Fruit fly (Drosophila melanogaster) whole organism, embryonic: ENCODE results near the gene Myo95E.
A peak's percentile ranks its signal among the peaks of the same experiment; 100 is the strongest.

Source experiments
- ATbp ChIP-seq: fragments of 200-800 bp; sonication (Bioruptor generic); optimal IDR thresholded peaks from 2 replicates; lab custom pipeline; 2017; ENCODE audit warnings: missing biosample characterization, mild to moderate bottlenecking, missing genetic modification characterization, missing genetic modification reagents
- CG10462 ChIP-seq: fragments of 200-800 bp; sonication (Bioruptor generic); optimal IDR thresholded peaks from 2 replicates; lab custom pipeline; 2016; ENCODE audit warnings: missing biosample characterization, missing genetic modification characterization
- CG10565 ChIP-seq: fragments of 200-800 bp; sonication (Bioruptor generic); optimal IDR thresholded peaks from 3 replicates; lab custom pipeline; 2016; ENCODE audit warnings: missing biosample characterization, mild to moderate bottlenecking, missing genetic modification characterization
- CG13624 ChIP-seq: fragments of 200-800 bp; sonication (Bioruptor generic); optimal IDR thresholded peaks from 2 replicates; lab custom pipeline; 2016; ENCODE audit warnings: missing biosample characterization, missing genetic modification characterization
- CG15073 ChIP-seq: fragments of 200-800 bp; sonication (Bioruptor generic); optimal IDR thresholded peaks from 2 replicates; lab custom pipeline; 2016; ENCODE audit warnings: missing biosample characterization, missing genetic modification characterization
- CG17829 ChIP-seq: fragments of 200-800 bp; optimal IDR thresholded peaks from 2 replicates; lab custom pipeline; 2019; ENCODE audit warnings: missing biosample characterization, mild to moderate bottlenecking, missing genetic modification characterization, moderate library complexity
- CG18262 ChIP-seq: fragments of 200-800 bp; optimal IDR thresholded peaks from 3 replicates; lab custom pipeline; 2019; ENCODE audit warnings: missing biosample characterization, mild to moderate bottlenecking, missing genetic modification characterization, moderate library complexity
- CG2875 ChIP-seq: fragments of 200-800 bp; sonication (Bioruptor generic); optimal IDR thresholded peaks from 2 replicates; lab custom pipeline; 2017; ENCODE audit warnings: missing biosample characterization, mild to moderate bottlenecking, missing genetic modification characterization, missing genetic modification reagents
- CG30020 ChIP-seq: fragments of 200-800 bp; optimal IDR thresholded peaks from 2 replicates; lab custom pipeline; 2019; ENCODE audit warnings: missing biosample characterization, mild to moderate bottlenecking, missing genetic modification characterization, moderate library complexity
- CG3726 ChIP-seq: fragments of 200-800 bp; sonication (Bioruptor generic); IDR thresholded peaks from 3 replicates; pipeline ENCODE4, ENCODE4 v1.3.6; 2022; ENCODE audit warnings: missing biosample characterization, missing genetic modification characterization
- CG4730 ChIP-seq: fragments of 200-800 bp; sonication (Bioruptor generic); IDR thresholded peaks from 2 replicates; pipeline ENCODE4 v1.3.6; 2022; ENCODE audit warnings: missing biosample characterization, missing genetic modification characterization
- CG4820 ChIP-seq: fragments of 200-800 bp; sonication (Bioruptor generic); optimal IDR thresholded peaks from 3 replicates; lab custom pipeline; 2016; ENCODE audit warnings: missing biosample characterization, missing genetic modification characterization
- CG7357 ChIP-seq: fragments of 200-800 bp; sonication (Bioruptor generic); IDR thresholded peaks from 3 replicates; pipeline ENCODE4 v1.3.6; 2022; ENCODE audit warnings: missing biosample characterization, missing genetic modification characterization
- CG7839 ChIP-seq: fragments of 200-800 bp; sonication (Bioruptor generic); optimal IDR thresholded peaks from 3 replicates; lab custom pipeline; 2018; ENCODE audit warnings: missing biosample characterization, mild to moderate bottlenecking, missing genetic modification characterization, moderate library complexity
- CG7928 ChIP-seq: fragments of 200-800 bp; sonication (Bioruptor generic); optimal IDR thresholded peaks from 2 replicates; lab custom pipeline; 2017; ENCODE audit warnings: missing biosample characterization, mild to moderate bottlenecking, missing genetic modification characterization
- CkIIα-i1 ChIP-seq: fragments of 200-800 bp; sonication (Bioruptor generic); IDR thresholded peaks from 2 replicates; pipeline ENCODE4 v1.3.6; 2022; ENCODE audit warnings: missing biosample characterization, missing genetic modification characterization
- Dad ChIP-seq: fragments of 200-800 bp; sonication (Bioruptor generic); optimal IDR thresholded peaks from 3 replicates; lab custom pipeline; 2016; ENCODE audit warnings: missing biosample characterization, missing genetic modification characterization
- Dfd ChIP-seq, 2 experiments: fragments of >200 bp; optimal IDR thresholded peaks; 2 replicates each; lab custom pipeline; 2017; ENCODE audit warnings: missing biosample characterization in 2 of 2, missing genetic modification characterization in 2 of 2
- Dip3 ChIP-seq: fragments of 200-800 bp; sonication (Bioruptor generic); optimal IDR thresholded peaks from 3 replicates; lab custom pipeline; 2016; ENCODE audit warnings: missing biosample characterization, missing genetic modification characterization
- Fer2 ChIP-seq: fragments of 200-800 bp; sonication (Bioruptor generic); optimal IDR thresholded peaks from 2 replicates; lab custom pipeline; 2018; ENCODE audit warnings: missing biosample characterization, mild to moderate bottlenecking, missing genetic modification characterization, moderate library complexity
- HmgZ ChIP-seq: fragments of 200-800 bp; sonication (Bioruptor generic); optimal IDR thresholded peaks from 2 replicates; lab custom pipeline; 2018; ENCODE audit warnings: missing biosample characterization, mild to moderate bottlenecking, missing genetic modification characterization
- Poxn ChIP-seq: fragments of 200-800 bp; sonication (Bioruptor generic); IDR thresholded peaks from 2 replicates; pipeline ENCODE4 v1.3.6; 2022; ENCODE audit warnings: missing biosample characterization, missing genetic modification characterization
- Sox102F ChIP-seq: fragments of 200-800 bp; sonication (Bioruptor generic); optimal IDR thresholded peaks from 2 replicates; lab custom pipeline; 2018; ENCODE audit warnings: missing biosample characterization, mild to moderate bottlenecking, missing genetic modification characterization, moderate library complexity
- Sry-β ChIP-seq: fragments of 200-800 bp; sonication (Bioruptor generic); optimal IDR thresholded peaks from 2 replicates; lab custom pipeline; 2018; ENCODE audit warnings: missing biosample characterization, mild to moderate bottlenecking, missing genetic modification characterization, moderate library complexity
- Sry-δ ChIP-seq: fragments of 200-800 bp; sonication (Bioruptor generic); optimal IDR thresholded peaks from 2 replicates; lab custom pipeline; 2016; ENCODE audit warnings: missing biosample characterization, missing genetic modification characterization
- Stat92E ChIP-seq, 3 experiments: fragments of >200 bp in 2 of 3; fragments of 200-800 bp in 1 of 3; sonication (Bioruptor generic) in 1 of 3; optimal IDR thresholded peaks; 2 replicates each; lab custom pipeline; 2017 to 2019; ENCODE audit warnings: missing biosample characterization in 3 of 3, missing genetic modification characterization in 3 of 3, mild to moderate bottlenecking in 1 of 3, moderate library complexity in 1 of 3
- Tbp ChIP-seq: fragments of >200 bp; optimal IDR thresholded peaks from 2 replicates; lab custom pipeline; 2018; ENCODE audit warnings: missing biosample characterization, missing genetic modification characterization
- ara ChIP-seq: fragments of 200-800 bp; sonication (Bioruptor generic); IDR thresholded peaks from 2 replicates; pipeline ENCODE4 v1.3.6; 2022; ENCODE audit warnings: missing biosample characterization, missing genetic modification characterization
- ase ChIP-seq: fragments of 200-800 bp; sonication (Bioruptor generic); IDR thresholded peaks from 3 replicates; pipeline ENCODE4 v1.3.6; 2022; ENCODE audit warnings: missing biosample characterization, missing genetic modification characterization
- cg ChIP-seq: fragments of 200-800 bp; sonication (Bioruptor generic); optimal IDR thresholded peaks from 3 replicates; lab custom pipeline; 2019; ENCODE audit warnings: missing biosample characterization, mild to moderate bottlenecking, missing genetic modification characterization, moderate library complexity
- chinmo ChIP-seq: fragments of 200-800 bp; sonication (Bioruptor generic); IDR thresholded peaks from 4 replicates; pipeline ENCODE4 v1.3.6; 2022; ENCODE audit warnings: missing biosample characterization, missing genetic modification characterization; ENCODE audit not compliant: partially characterized antibody
- ci ChIP-seq: fragments of 200-800 bp; sonication (Bioruptor generic); IDR thresholded peaks from 3 replicates; pipeline ENCODE4 v1.3.6; 2022; ENCODE audit warnings: missing biosample characterization, missing genetic modification characterization
- crp ChIP-seq, 2 experiments: fragments of 200-800 bp; sonication (Bioruptor generic); optimal IDR thresholded peaks; 2 replicates in 1 of 2; 3 replicates in 1 of 2; lab custom pipeline; 2017; ENCODE audit warnings: missing biosample characterization in 2 of 2, missing genetic modification characterization in 2 of 2, mild to moderate bottlenecking in 1 of 2, moderate library complexity in 1 of 2
- dysf ChIP-seq: fragments of 200-800 bp; sonication (Bioruptor generic); IDR thresholded peaks from 3 replicates; pipeline ENCODE4 v1.3.6; 2022; ENCODE audit warnings: missing biosample characterization, missing genetic modification characterization
- fd102C ChIP-seq: fragments of 200-800 bp; sonication (Bioruptor generic); optimal IDR thresholded peaks from 2 replicates; lab custom pipeline; 2018; ENCODE audit warnings: missing biosample characterization, mild to moderate bottlenecking, missing genetic modification characterization, moderate library complexity
- gem ChIP-seq: fragments of 200-800 bp; sonication (Bioruptor generic); optimal IDR thresholded peaks from 2 replicates; lab custom pipeline; 2019; ENCODE audit warnings: missing biosample characterization, mild to moderate bottlenecking, missing genetic modification characterization, moderate library complexity
- hkb ChIP-seq, 2 experiments: fragments of 200-800 bp in 1 of 2; fragments of >200 bp in 1 of 2; sonication (Bioruptor generic) in 1 of 2; IDR thresholded peaks in 1 of 2; optimal IDR thresholded peaks in 1 of 2; 2 replicates each; pipeline versions ENCODE4 v1.3.6 to Lab custom; 2017 to 2022; ENCODE audit warnings: missing biosample characterization in 1 of 2, missing genetic modification characterization in 1 of 2
- hth ChIP-seq: fragments of >200 bp; optimal IDR thresholded peaks from 2 replicates; lab custom pipeline; 2017; ENCODE audit warnings: inconsistent platforms
- kah ChIP-seq: fragments of 200-800 bp; sonication (Bioruptor generic); optimal IDR thresholded peaks from 2 replicates; lab custom pipeline; 2018; ENCODE audit warnings: missing biosample characterization, mild to moderate bottlenecking, missing genetic modification characterization
- p53 ChIP-seq: fragments of 200-800 bp; sonication (Bioruptor generic); optimal IDR thresholded peaks from 2 replicates; lab custom pipeline; 2016; ENCODE audit warnings: missing biosample characterization, missing genetic modification characterization
- prd ChIP-seq, 3 experiments: fragments of >200 bp in 2 of 3; fragments of 200-800 bp in 1 of 3; sonication (Bioruptor generic) in 1 of 3; optimal IDR thresholded peaks in 2 of 3; IDR thresholded peaks in 1 of 3; 2 replicates in 2 of 3; 3 replicates in 1 of 3; pipeline versions ENCODE4 v1.3.6 to Lab custom; 2017 to 2022; ENCODE audit warnings: missing biosample characterization in 1 of 3, missing genetic modification characterization in 1 of 3
- pum ChIP-seq: fragments of 200-800 bp; sonication (Bioruptor generic); optimal IDR thresholded peaks from 2 replicates; lab custom pipeline; 2016; ENCODE audit warnings: missing biosample characterization, missing genetic modification characterization
- pzg ChIP-seq: fragments of 200-800 bp; sonication (Bioruptor generic); optimal IDR thresholded peaks from 3 replicates; lab custom pipeline; 2018; ENCODE audit warnings: missing biosample characterization, mild to moderate bottlenecking, missing genetic modification characterization, moderate library complexity
- run ChIP-seq: fragments of 200-800 bp; sonication (Bioruptor generic); optimal IDR thresholded peaks from 3 replicates; lab custom pipeline; 2018; ENCODE audit warnings: missing biosample characterization, mild to moderate bottlenecking, missing genetic modification characterization
- scrt ChIP-seq: fragments of 200-800 bp; sonication (Bioruptor generic); optimal IDR thresholded peaks from 2 replicates; lab custom pipeline; 2018; ENCODE audit warnings: missing biosample characterization, mild to moderate bottlenecking, missing genetic modification characterization, moderate library complexity
- sob ChIP-seq: fragments of 200-800 bp; sonication (Bioruptor generic); IDR thresholded peaks from 2 replicates; pipeline ENCODE4 v1.3.6; 2022; ENCODE audit warnings: missing biosample characterization, missing genetic modification characterization
- tgo ChIP-seq: fragments of 200-800 bp; sonication (Bioruptor generic); IDR thresholded peaks from 3 replicates; pipeline ENCODE4 v1.3.6; 2022; ENCODE audit warnings: missing biosample characterization, missing genetic modification characterization
- twi ChIP-seq: fragments of 200-800 bp; optimal IDR thresholded peaks from 2 replicates; lab custom pipeline; 2019; ENCODE audit warnings: missing biosample characterization, mild to moderate bottlenecking, missing genetic modification characterization, moderate library complexity

Myo95E gene

DNA sequence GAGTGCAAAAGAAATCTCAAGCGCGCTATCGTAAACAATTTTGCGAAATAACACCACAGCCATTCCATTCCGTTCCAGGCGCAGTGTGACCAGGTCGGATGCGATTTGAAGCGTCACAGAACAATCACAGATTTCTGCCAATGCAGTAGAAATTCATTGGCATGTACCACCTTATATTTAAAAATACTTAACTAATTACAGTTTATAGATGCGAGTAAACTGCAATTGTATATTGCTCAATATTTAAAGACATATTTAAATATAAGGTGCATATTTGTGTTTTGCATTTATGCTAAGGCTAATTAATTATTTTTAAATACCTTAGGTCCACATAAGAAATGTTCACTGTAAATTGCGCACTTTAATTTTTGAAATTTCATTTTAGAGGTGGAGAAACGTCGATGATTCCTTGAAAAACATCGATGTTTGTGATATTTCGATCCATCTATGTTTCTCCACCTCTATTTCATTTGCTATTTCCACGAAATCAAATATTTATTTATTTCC, 32.1 kb upstream of the Myo95E start, which contains the start of the genes SMC6 and CG6204 (continued):
- peak; percentile 92 for TF ChIP-seq Poxn (GFP tag; lab: Robert Waterston, UW)
- peak; percentile 97 for TF ChIP-seq dysf (GFP tag; lab: Robert Waterston, UW)
- TF ChIP-seq p53 = no peak
- peak; percentile 84 for TF ChIP-seq CG30020 (tag; lab: Kevin White, UChicago)
- TF ChIP-seq hth = no peak
- peak; percentile 97 for TF ChIP-seq gem (tag; lab: Kevin White, UChicago)
- peak; percentile 90 for TF ChIP-seq ATbp (GFP tag; lab: Kevin White, UChicago)
- peak; percentile 86 for TF ChIP-seq CG3726 (GFP tag; lab: Robert Waterston, UW)
- TF ChIP-seq CG4730 (GFP tag; lab: Robert Waterston, UW) = peak; percentile 94
- TF ChIP-seq CG13624 = peak; percentile 95
- peak; percentile 90 for TF ChIP-seq CG7357 (GFP tag; lab: Robert Waterston, UW)
- peak; percentile 95 for TF ChIP-seq CG17829 (tag; lab: Kevin White, UChicago)
- TF ChIP-seq CG10565 (GFP tag; lab: Kevin White, UChicago) = peak; percentile 52
- peak; percentile 97 for TF ChIP-seq CG7839 (tag; lab: Kevin White, UChicago)

DNA sequence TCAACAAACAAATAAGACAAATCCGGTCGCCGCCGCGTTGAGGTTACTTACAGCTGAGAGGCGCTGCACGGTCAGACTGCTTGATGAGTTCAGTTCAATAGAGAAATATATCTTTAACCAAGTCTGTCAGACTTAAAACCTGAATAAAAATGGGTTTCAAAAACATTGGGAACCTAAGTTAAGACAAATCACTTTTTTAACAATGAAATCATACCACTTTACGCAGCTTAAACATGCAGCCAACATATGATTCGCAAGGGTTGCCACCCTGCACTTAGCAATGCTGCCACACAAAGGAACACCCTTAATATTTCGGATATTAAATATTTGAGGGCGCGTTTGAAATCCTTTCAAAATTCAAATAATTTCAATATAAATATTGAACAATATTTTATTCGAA, 27.3 kb upstream of the Myo95E start, which contains the start of gene CG5515:
Gene CG5515, minus strand, starts transcription at position 278 of the 400 bp plus-strand sequence.
- TF ChIP-seq Dad (peak; percentile 86), Stat92E (GFP tag; optimal IDR thresholded peaks at IDR 0.05; lab: Kevin White, UChicago) (no peak), Fer2 (peak; percentile 43), ara (GFP tag; lab: Robert Waterston, UW) (peak; percentile 80), run (tag; lab: Kevin White, UChicago) (no peak), Sry-δ (GFP tag; lab: Kevin White, UChicago) (peak; percentile 54), Dip3 (GFP tag; lab: Kevin White, UChicago) (peak; percentile 86), sob (GFP tag; lab: Robert Waterston, UW) (peak; percentile 92), CG15073 (GFP tag; lab: Kevin White, UChicago) (no peak), chinmo (GFP tag; lab: Robert Waterston, UW) (0 out of 4 replicates have a peak, but pooled peaks have one; percentile 30), CG4730 (GFP tag; lab: Robert Waterston, UW) (peak; percentile 75), Sry-β (GFP tag; lab: Kevin White, UChicago) (no peak), scrt (GFP tag; lab: Kevin White, UChicago) (no peak), ci (GFP tag; lab: Robert Waterston, UW) (peak; percentile 91), tgo (peak; percentile 83), CG7928 (peak; percentile 2), pum (peak; percentile 49), twi (tag; lab: Kevin White, UChicago) (peak; percentile 41), CG18262 (peak; percentile 64), crp (GFP tag; optimal IDR thresholded peaks at IDR 0.05; lab: Kevin White, UChicago) (peak; percentile 53 to 91), CG4820 (GFP tag; lab: Kevin White, UChicago) (peak; percentile 59), ase (peak; percentile 83), Dfd (GFP tag; optimal IDR thresholded peaks at IDR 0.05; lab: Kevin White, UChicago) (no peak), CkIIα-i1 (GFP tag; lab: Robert Waterston, UW) (no peak), Tbp (no peak), CG2875 (no peak), cg (GFP tag; lab: Kevin White, UChicago) (no peak), HmgZ (tag; lab: Kevin White, UChicago) (peak; percentile 82), Sox102F (peak; percentile 88), CG10462 (GFP tag; lab: Kevin White, UChicago) (no peak), fd102C (GFP tag; lab: Kevin White, UChicago) (no peak), hkb (optimal IDR thresholded peaks at IDR 0.05; lab: Kevin White, UChicago) (peak; percentile 57), hkb (GFP tag; IDR thresholded peaks at IDR 0.05; lab: Robert Waterston, UW) (peak; percentile 66), pzg (GFP tag; lab: Kevin White, UChicago) (peak; percentile 57), prd (optimal IDR thresholded peaks at IDR 0.05; lab: Kevin White, UChicago) (no peak), prd (GFP tag; IDR thresholded peaks at IDR 0.05; lab: Robert Waterston, UW) (peak; percentile 84), kah (GFP tag; lab: Kevin White, UChicago) (no peak)
